Worm (Caenorhabditis elegans) whole organism, L2 larva: ENCODE results near the gene let-70.

Experiments
- egl-27 ChIP-seq: sonication (generic microtip); optimal IDR thresholded peaks from 3 replicates; lab custom pipeline; 2017; ENCODE audit warnings: missing biosample characterization, missing genetic modification reagents, missing genetic modification characterization
- lin-39 ChIP-seq: fragments of 150-350 bp; optimal IDR thresholded peaks from 2 replicates; lab custom pipeline; 2014; ENCODE audit warnings: missing biosample characterization, missing genetic modification reagents, missing genetic modification characterization
- nhr-11 ChIP-seq: fragments of 150-350 bp; optimal IDR thresholded peaks from 2 replicates; lab custom pipeline; 2014; ENCODE audit warnings: missing biosample characterization, missing genetic modification characterization
- nhr-237 ChIP-seq: fragments of 150-350 bp; optimal IDR thresholded peaks from 2 replicates; lab custom pipeline; 2014; ENCODE audit warnings: missing biosample characterization, missing genetic modification characterization

DNA sequence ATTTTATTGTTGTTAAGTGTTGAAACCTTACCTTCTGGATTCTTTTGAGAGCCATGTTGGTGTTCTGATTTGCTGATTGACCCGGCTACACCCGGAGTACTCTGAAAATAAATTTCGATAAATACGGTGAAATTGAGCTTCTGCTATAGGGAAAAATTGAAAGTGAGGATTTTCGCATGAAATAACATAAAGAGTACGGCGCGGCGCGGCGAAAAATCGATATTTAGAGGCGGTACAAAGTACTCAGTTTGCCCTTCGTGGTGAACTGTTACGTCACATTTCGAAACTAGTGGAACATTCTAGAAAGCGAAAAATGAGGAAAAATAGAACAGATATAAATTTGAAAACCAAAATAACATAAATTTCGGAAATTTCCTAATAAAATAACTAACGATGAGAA is at the start of gene let-70:
- TF ChIP-seq nhr-11: no peak
- TF ChIP-seq lin-39 (tag; lab: Kevin White, UChicago): no peak
- TF ChIP-seq nhr-237: no peak
- no peak for TF ChIP-seq egl-27 (tag; lab: Kevin White, UChicago)
